Fruit fly (Drosophila melanogaster) whole organism, embryonic: Measurements from ENCODE around the gene SuUR.

Experiments used
- Adf1 ChIP-seq: fragments of 200-800 bp; sonication (Bioruptor generic); IDR thresholded peaks from 2 replicates; pipeline ENCODE4 v1.3.6; 2022; ENCODE audit warnings: missing biosample characterization, missing genetic modification characterization
- BEAF-32 ChIP-seq: fragments of 200-800 bp; sonication (Bioruptor generic); optimal IDR thresholded peaks from 3 replicates; lab custom pipeline; 2017; ENCODE audit warnings: missing biosample characterization, missing genetic modification characterization, mild to moderate bottlenecking, moderate library complexity, missing genetic modification reagents
- CG10209 ChIP-seq: fragments of 200-800 bp; sonication (Bioruptor generic); optimal IDR thresholded peaks from 3 replicates; lab custom pipeline; 2017; ENCODE audit warnings: missing biosample characterization, mild to moderate bottlenecking, missing genetic modification characterization, missing genetic modification reagents
- CG10654 ChIP-seq: fragments of 200-800 bp; sonication (Bioruptor generic); optimal IDR thresholded peaks from 2 replicates; lab custom pipeline; 2016; ENCODE audit warnings: missing biosample characterization, missing genetic modification characterization
- CG11560 ChIP-seq: fragments of 200-800 bp; sonication (Bioruptor generic); IDR thresholded peaks from 3 replicates; pipeline ENCODE4 v1.3.6; 2022; ENCODE audit warnings: missing biosample characterization, missing genetic modification characterization
- CG12391 ChIP-seq: fragments of 200-800 bp; sonication (Bioruptor generic); optimal IDR thresholded peaks from 3 replicates; lab custom pipeline; 2018; ENCODE audit warnings: missing biosample characterization, mild to moderate bottlenecking, missing genetic modification characterization, moderate library complexity
- CG12659 ChIP-seq: fragments of 200-800 bp; sonication (Bioruptor generic); optimal IDR thresholded peaks from 3 replicates; lab custom pipeline; 2017; ENCODE audit warnings: mild to moderate bottlenecking, missing biosample characterization, missing genetic modification reagents, missing genetic modification characterization
- CG14667 ChIP-seq: fragments of 200-800 bp; sonication (Bioruptor generic); IDR thresholded peaks from 2 replicates; pipeline ENCODE4 v1.3.6; 2022; ENCODE audit warnings: missing biosample characterization, missing genetic modification characterization
- CG14710 ChIP-seq: fragments of 200-800 bp; sonication (Bioruptor generic); optimal IDR thresholded peaks from 3 replicates; lab custom pipeline; 2019; ENCODE audit warnings: missing biosample characterization, mild to moderate bottlenecking, missing genetic modification characterization, moderate library complexity
- CG15479 ChIP-seq: fragments of 200-800 bp; sonication (Bioruptor generic); optimal IDR thresholded peaks from 3 replicates; lab custom pipeline; 2019; ENCODE audit warnings: missing biosample characterization, mild to moderate bottlenecking, missing genetic modification characterization, moderate library complexity
- CG18262 ChIP-seq: fragments of 200-800 bp; optimal IDR thresholded peaks from 3 replicates; lab custom pipeline; 2019; ENCODE audit warnings: missing biosample characterization, mild to moderate bottlenecking, missing genetic modification characterization, moderate library complexity
- CG30020 ChIP-seq: fragments of 200-800 bp; optimal IDR thresholded peaks from 2 replicates; lab custom pipeline; 2019; ENCODE audit warnings: missing biosample characterization, mild to moderate bottlenecking, missing genetic modification characterization, moderate library complexity
- CG30431 ChIP-seq: fragments of 200-800 bp; sonication (Bioruptor generic); optimal IDR thresholded peaks from 2 replicates; lab custom pipeline; 2017; ENCODE audit warnings: missing biosample characterization, missing genetic modification characterization
- CG3065 ChIP-seq: fragments of 200-800 bp; sonication (Bioruptor generic); optimal IDR thresholded peaks from 2 replicates; lab custom pipeline; 2016; ENCODE audit warnings: missing biosample characterization, missing genetic modification characterization
- CG31224 ChIP-seq: fragments of 200-800 bp; sonication (Bioruptor generic); IDR thresholded peaks from 2 replicates; pipeline ENCODE4 v1.3.6; 2022; ENCODE audit warnings: missing biosample characterization, missing genetic modification characterization
- CG33557 ChIP-seq: fragments of 200-800 bp; sonication (Bioruptor generic); optimal IDR thresholded peaks from 2 replicates; lab custom pipeline; 2019; ENCODE audit warnings: missing biosample characterization, mild to moderate bottlenecking, missing genetic modification characterization, moderate library complexity
- CG6689 ChIP-seq: fragments of 200-800 bp; sonication (Bioruptor generic); IDR thresholded peaks from 2 replicates; pipeline ENCODE4 v1.3.6; 2022; ENCODE audit warnings: missing biosample characterization, missing genetic modification characterization
- CG7745 ChIP-seq: fragments of 200-800 bp; sonication (Bioruptor generic); optimal IDR thresholded peaks from 2 replicates; lab custom pipeline; 2018; ENCODE audit warnings: missing biosample characterization, mild to moderate bottlenecking, missing genetic modification characterization, moderate library complexity
- D ChIP-seq, 2 experiments: fragments of 200-800 bp in 1 of 2; fragments of >200 bp in 1 of 2; sonication (Bioruptor generic) in 1 of 2; optimal IDR thresholded peaks; 2 replicates in 1 of 2; 3 replicates in 1 of 2; lab custom pipeline; 2017; ENCODE audit warnings: mild to moderate bottlenecking in 1 of 2, missing biosample characterization in 1 of 2, missing genetic modification characterization in 1 of 2, missing genetic modification reagents in 1 of 2
- Dfd ChIP-seq, 2 experiments: fragments of >200 bp; optimal IDR thresholded peaks; 2 replicates each; lab custom pipeline; 2017; ENCODE audit warnings: missing biosample characterization in 2 of 2, missing genetic modification characterization in 2 of 2
- Dp ChIP-seq: fragments of 200-800 bp; sonication (Bioruptor generic); optimal IDR thresholded peaks from 2 replicates; lab custom pipeline; 2018; ENCODE audit warnings: missing biosample characterization, mild to moderate bottlenecking, missing genetic modification characterization, moderate library complexity
- E2f1 ChIP-seq: fragments of 200-800 bp; sonication (Bioruptor generic); IDR thresholded peaks from 2 replicates; pipeline ENCODE4 v1.3.6; 2022; ENCODE audit warnings: missing biosample characterization, missing genetic modification characterization
- Fer3 ChIP-seq: fragments of 200-800 bp; sonication (Bioruptor generic); optimal IDR thresholded peaks from 2 replicates; lab custom pipeline; 2018; ENCODE audit warnings: missing biosample characterization, mild to moderate bottlenecking, missing genetic modification characterization, moderate library complexity
- Hr3 ChIP-seq: fragments of 200-800 bp; sonication (Bioruptor generic); optimal IDR thresholded peaks from 3 replicates; lab custom pipeline; 2016; ENCODE audit warnings: missing biosample characterization, missing genetic modification characterization
- Max ChIP-seq: fragments of 200-800 bp; sonication (Bioruptor generic); optimal IDR thresholded peaks from 2 replicates; lab custom pipeline; 2016; ENCODE audit warnings: missing biosample characterization, mild to moderate bottlenecking, missing genetic modification characterization
- Oli ChIP-seq: fragments of 200-800 bp; sonication (Bioruptor generic); optimal IDR thresholded peaks from 2 replicates; lab custom pipeline; 2018; ENCODE audit warnings: missing biosample characterization, mild to moderate bottlenecking, missing genetic modification characterization, moderate library complexity
- Rfx ChIP-seq: fragments of 200-800 bp; sonication (Bioruptor generic); IDR thresholded peaks from 2 replicates; pipeline ENCODE4 v1.3.6; 2022; ENCODE audit warnings: missing biosample characterization, missing genetic modification characterization
- Side ChIP-seq: fragments of 200-800 bp; sonication (Bioruptor generic); optimal IDR thresholded peaks from 2 replicates; lab custom pipeline; 2016; ENCODE audit warnings: missing biosample characterization, missing genetic modification characterization
- Six4 ChIP-seq: fragments of 200-800 bp; sonication (Bioruptor generic); optimal IDR thresholded peaks from 2 replicates; lab custom pipeline; 2016; ENCODE audit warnings: missing biosample characterization, missing genetic modification characterization
- Trl ChIP-seq, 3 experiments: fragments of >200 bp in 2 of 3; fragments of 200-800 bp in 1 of 3; sonication (Bioruptor generic) in 1 of 3; optimal IDR thresholded peaks; 2 replicates in 1 of 3; 3 replicates in 2 of 3; lab custom pipeline; 2016 to 2017; ENCODE audit warnings: missing biosample characterization in 1 of 3, missing genetic modification characterization in 1 of 3
- Xrp1 ChIP-seq: fragments of 200-800 bp; sonication (Bioruptor generic); IDR thresholded peaks from 2 replicates; pipeline ENCODE4 v1.3.6; 2022; ENCODE audit warnings: missing biosample characterization, missing genetic modification characterization
- bsh ChIP-seq, 2 experiments: fragments of 200-800 bp; sonication (Bioruptor generic); optimal IDR thresholded peaks; 2 replicates each; lab custom pipeline; 2017 to 2018; ENCODE audit warnings: mild to moderate bottlenecking in 2 of 2, missing biosample characterization in 2 of 2, missing genetic modification characterization in 2 of 2, moderate library complexity in 1 of 2
- cwo ChIP-seq: fragments of 200-800 bp; sonication (Bioruptor generic); optimal IDR thresholded peaks from 3 replicates; lab custom pipeline; 2017; ENCODE audit warnings: missing biosample characterization, missing genetic modification characterization, mild to moderate bottlenecking, moderate library complexity, missing genetic modification reagents
- danr ChIP-seq: fragments of 200-800 bp; sonication (Bioruptor generic); IDR thresholded peaks from 2 replicates; pipeline ENCODE4 v1.3.6; 2022; ENCODE audit warnings: missing biosample characterization, missing genetic modification characterization
- fd3F ChIP-seq: fragments of 200-800 bp; sonication (Bioruptor generic); optimal IDR thresholded peaks from 2 replicates; lab custom pipeline; 2018; ENCODE audit warnings: missing biosample characterization, mild to moderate bottlenecking, missing genetic modification characterization, moderate library complexity
- ind ChIP-seq: fragments of 200-800 bp; sonication (Bioruptor generic); optimal IDR thresholded peaks from 3 replicates; lab custom pipeline; 2016; ENCODE audit warnings: missing biosample characterization, missing genetic modification characterization
- lola ChIP-seq, 3 experiments: fragments of >200 bp in 2 of 3; fragments of 200-800 bp in 1 of 3; sonication (Bioruptor generic) in 1 of 3; optimal IDR thresholded peaks; 2 replicates each; lab custom pipeline; 2017 to 2019; ENCODE audit warnings: missing biosample characterization in 3 of 3, missing genetic modification characterization in 3 of 3, mild to moderate bottlenecking in 1 of 3, moderate library complexity in 1 of 3
- nmo ChIP-seq: fragments of 200-800 bp; sonication (Bioruptor generic); optimal IDR thresholded peaks from 2 replicates; lab custom pipeline; 2018; ENCODE audit warnings: missing biosample characterization, mild to moderate bottlenecking, missing genetic modification characterization, moderate library complexity
- prd ChIP-seq, 3 experiments: fragments of >200 bp in 2 of 3; fragments of 200-800 bp in 1 of 3; sonication (Bioruptor generic) in 1 of 3; optimal IDR thresholded peaks in 2 of 3; IDR thresholded peaks in 1 of 3; 2 replicates in 2 of 3; 3 replicates in 1 of 3; pipeline versions ENCODE4 v1.3.6 to Lab custom; 2017 to 2022; ENCODE audit warnings: missing biosample characterization in 1 of 3, missing genetic modification characterization in 1 of 3
- pum ChIP-seq: fragments of 200-800 bp; sonication (Bioruptor generic); optimal IDR thresholded peaks from 2 replicates; lab custom pipeline; 2016; ENCODE audit warnings: missing biosample characterization, missing genetic modification characterization
- scrt ChIP-seq: fragments of 200-800 bp; sonication (Bioruptor generic); optimal IDR thresholded peaks from 2 replicates; lab custom pipeline; 2018; ENCODE audit warnings: missing biosample characterization, mild to moderate bottlenecking, missing genetic modification characterization, moderate library complexity
- slbo ChIP-seq: fragments of 200-800 bp; sonication (Bioruptor generic); IDR thresholded peaks from 2 replicates; pipeline ENCODE4 v1.3.6; 2022; ENCODE audit warnings: missing biosample characterization, missing genetic modification characterization
- sob ChIP-seq: fragments of 200-800 bp; sonication (Bioruptor generic); IDR thresholded peaks from 2 replicates; pipeline ENCODE4 v1.3.6; 2022; ENCODE audit warnings: missing biosample characterization, missing genetic modification characterization
- tin ChIP-seq: fragments of 200-800 bp; sonication (Bioruptor generic); optimal IDR thresholded peaks from 3 replicates; lab custom pipeline; 2016; ENCODE audit warnings: missing biosample characterization, missing genetic modification characterization
- zen ChIP-seq: fragments of 200-800 bp; sonication (Bioruptor generic); optimal IDR thresholded peaks from 3 replicates; lab custom pipeline; 2018; ENCODE audit warnings: missing biosample characterization, mild to moderate bottlenecking, missing genetic modification characterization, moderate library complexity

Gene SuUR

dm6 chr3L:11074043-11074853, 9.5 kb downstream of the SuUR start, which contains the start of the genes Pfdn2 and Noc1 (continued):
- TF ChIP-seq Six4 (GFP tag; lab: Kevin White, UChicago) (peak; percentile 47), CG12659 (GFP tag; lab: Kevin White, UChicago) (peak; percentile 74), D (optimal IDR thresholded peaks at IDR 0.05; lab: Kevin White, UChicago) (peak; percentile 73), D (GFP tag; optimal IDR thresholded peaks at IDR 0.05; lab: Kevin White, UChicago) (no peak), CG14667 (peak; percentile 12; the same call in 1 of the 2 replicates), CG30431 (no peak), CG31224 (GFP tag; lab: Robert Waterston, UW) (peak; percentile 32; the same call in 1 of the 2 replicates), Oli (tag; lab: Kevin White, UChicago) (peak; percentile 41), BEAF-32 (GFP tag; lab: Kevin White, UChicago) (peak; percentile 16), zen (tag; lab: Kevin White, UChicago) (no peak), danr (GFP tag; lab: Robert Waterston, UW) (0 out of 2 replicates have a peak, but pooled peaks have one; percentile 9), prd (optimal IDR thresholded peaks at IDR 0.05; lab: Kevin White, UChicago) (no peak), prd (GFP tag; IDR thresholded peaks at IDR 0.05; lab: Robert Waterston, UW) (peak; percentile 67), scrt (no peak), Hr3 (GFP tag; lab: Kevin White, UChicago) (peak; percentile 83), Trl (optimal IDR thresholded peaks at IDR 0.05; lab: Kevin White, UChicago) (no peak), Trl (GFP tag; optimal IDR thresholded peaks at IDR 0.05; lab: Kevin White, UChicago) (peak; percentile 32), bsh (GFP tag; optimal IDR thresholded peaks at IDR 0.05; lab: Kevin White, UChicago) (peak in 1 of 2 experiments; percentile 62), nmo (GFP tag; lab: Kevin White, UChicago) (peak; percentile 81), Dfd (GFP tag; optimal IDR thresholded peaks at IDR 0.05; lab: Kevin White, UChicago) (no peak), CG7745 (no peak), CG10209 (GFP tag; lab: Kevin White, UChicago) (peak; percentile 50), Xrp1 (peak; percentile 48; the same call in 1 of the 2 replicates), Rfx (GFP tag; lab: Robert Waterston, UW) (peak; percentile 70), Max (peak; percentile 54), CG15479 (peak; percentile 6), ind (peak; percentile 62), CG18262 (tag; lab: Kevin White, UChicago) (peak; percentile 66), CG30020 (tag; lab: Kevin White, UChicago) (peak; percentile 54), tin (peak; percentile 23), CG3065 (GFP tag; lab: Kevin White, UChicago) (no peak), E2f1 (GFP tag; lab: Robert Waterston, UW) (peak; percentile 42; the same call in 1 of the 2 replicates), pum (GFP tag; lab: Kevin White, UChicago) (peak; percentile 15), lola (GFP tag; optimal IDR thresholded peaks at IDR 0.05; lab: Kevin White, UChicago) (peak in 1 of 3 experiments; percentile 61), CG6689 (GFP tag; lab: Robert Waterston, UW) (peak; percentile 36; the same call in 1 of the 2 replicates), fd3F (peak; percentile 53), sob (GFP tag; lab: Robert Waterston, UW) (no peak), CG14710 (tag; lab: Kevin White, UChicago) (peak; percentile 73), Adf1 (GFP tag; lab: Robert Waterston, UW) (no peak), CG33557 (GFP tag; lab: Kevin White, UChicago) (peak; percentile 30), CG10654 (GFP tag; lab: Kevin White, UChicago) (peak; percentile 33), Fer3 (tag; lab: Kevin White, UChicago) (peak; percentile 20), CG11560 (tag; lab: Robert Waterston, UW) (no peak), slbo (GFP tag; lab: Robert Waterston, UW) (peak; percentile 80), Dp (GFP tag; lab: Kevin White, UChicago) (peak; percentile 7), cwo (GFP tag; lab: Kevin White, UChicago) (peak; percentile 82), CG12391 (peak; percentile 89), Side (GFP tag; lab: Kevin White, UChicago) (no peak)
